Fruit fly (Drosophila melanogaster) whole organism, pupa: ENCODE measurements around the gene CG13282.

Experiments used
- CG10348 ChIP-seq: fragments of 200-800 bp; sonication (Bioruptor generic); IDR thresholded peaks from 2 replicates; pipeline ENCODE4 v1.3.6; 2022; ENCODE audit warnings: missing biosample characterization, missing genetic modification characterization
- CG12605 ChIP-seq: fragments of 200-800 bp; sonication (Bioruptor generic); IDR thresholded peaks from 2 replicates; pipeline ENCODE4 v1.3.6; 2022; ENCODE audit warnings: missing biosample characterization, missing genetic modification characterization
- CG13204 ChIP-seq: fragments of 200-800 bp; sonication (Bioruptor generic); optimal IDR thresholded peaks from 2 replicates; lab custom pipeline; 2018; ENCODE audit warnings: missing biosample characterization, mild to moderate bottlenecking, missing genetic modification characterization, moderate library complexity
- CG14655 ChIP-seq: fragments of 200-800 bp; sonication (Bioruptor generic); optimal IDR thresholded peaks from 3 replicates; lab custom pipeline; 2017; ENCODE audit warnings: mild to moderate bottlenecking, missing biosample characterization, missing genetic modification reagents, missing genetic modification characterization
- CG15710 ChIP-seq: fragments of 200-800 bp; sonication (Bioruptor generic); optimal IDR thresholded peaks from 2 replicates; lab custom pipeline; 2018; ENCODE audit warnings: missing biosample characterization, mild to moderate bottlenecking, missing genetic modification characterization, moderate library complexity
- CG17806 ChIP-seq: fragments of 200-800 bp; sonication (Bioruptor generic); optimal IDR thresholded peaks from 2 replicates; lab custom pipeline; 2018; ENCODE audit warnings: missing biosample characterization, mild to moderate bottlenecking, missing genetic modification characterization, moderate library complexity
- CG32121 ChIP-seq: fragments of 200-800 bp; sonication (Bioruptor generic); IDR thresholded peaks from 2 replicates; pipeline ENCODE4 v1.3.6; 2022; ENCODE audit warnings: missing biosample characterization, missing genetic modification characterization
- CG34367 ChIP-seq: fragments of 200-800 bp; sonication (Bioruptor generic); optimal IDR thresholded peaks from 2 replicates; lab custom pipeline; 2018; ENCODE audit warnings: missing biosample characterization, mild to moderate bottlenecking, missing genetic modification characterization
- CG4496 ChIP-seq: fragments of 200-800 bp; sonication (Bioruptor generic); IDR thresholded peaks from 3 replicates; pipeline ENCODE4 v1.3.6; 2022; ENCODE audit warnings: missing biosample characterization, missing genetic modification characterization
- CG8159 ChIP-seq: fragments of 200-800 bp; sonication (Bioruptor generic); optimal IDR thresholded peaks from 3 replicates; lab custom pipeline; 2018; ENCODE audit warnings: missing biosample characterization, mild to moderate bottlenecking, missing genetic modification characterization, moderate library complexity
- CG8301 ChIP-seq: fragments of 200-800 bp; sonication (Bioruptor generic); optimal IDR thresholded peaks from 2 replicates; lab custom pipeline; 2018; ENCODE audit warnings: missing biosample characterization, mild to moderate bottlenecking, missing genetic modification characterization
- CG9948 ChIP-seq: fragments of 200-800 bp; sonication (Bioruptor generic); optimal IDR thresholded peaks from 2 replicates; lab custom pipeline; 2018; ENCODE audit warnings: missing biosample characterization, mild to moderate bottlenecking, missing genetic modification characterization, moderate library complexity
- D1 ChIP-seq: fragments of 200-800 bp; sonication (Bioruptor generic); optimal IDR thresholded peaks from 2 replicates; lab custom pipeline; 2018; ENCODE audit warnings: missing biosample characterization, mild to moderate bottlenecking, missing genetic modification characterization, moderate library complexity
- EcR ChIP-seq: fragments of 200-800 bp; sonication (Bioruptor generic); optimal IDR thresholded peaks from 3 replicates; lab custom pipeline; 2019; ENCODE audit warnings: missing biosample characterization, missing genetic modification characterization, mild to moderate bottlenecking, moderate library complexity, missing genetic modification reagents
- Ets98B ChIP-seq: fragments of 200-800 bp; sonication (Bioruptor generic); IDR thresholded peaks from 2 replicates; pipeline ENCODE4 v1.3.6; 2022; ENCODE audit warnings: missing biosample characterization, missing genetic modification characterization
- Pif1A ChIP-seq: fragments of 200-800 bp; sonication (Bioruptor generic); optimal IDR thresholded peaks from 3 replicates; lab custom pipeline; 2016; ENCODE audit warnings: missing biosample characterization, missing genetic modification characterization
- Pif1B ChIP-seq: fragments of 200-800 bp; sonication (Bioruptor generic); optimal IDR thresholded peaks from 3 replicates; lab custom pipeline; 2016; ENCODE audit warnings: missing biosample characterization, missing genetic modification characterization
- Snoo ChIP-seq: fragments of 200-800 bp; sonication (Bioruptor generic); optimal IDR thresholded peaks from 3 replicates; lab custom pipeline; 2017; ENCODE audit warnings: missing biosample characterization, mild to moderate bottlenecking, missing genetic modification characterization, inconsistent platforms
- fd96Ca ChIP-seq: fragments of 200-800 bp; sonication (Bioruptor generic); IDR thresholded peaks from 3 replicates; pipeline ENCODE4 v1.3.6; 2022; ENCODE audit warnings: missing biosample characterization, missing genetic modification characterization
- gl ChIP-seq: fragments of 200-800 bp; sonication (Bioruptor generic); optimal IDR thresholded peaks from 2 replicates; lab custom pipeline; 2018; ENCODE audit warnings: missing biosample characterization, mild to moderate bottlenecking, missing genetic modification characterization
- rn ChIP-seq: fragments of 200-800 bp; sonication (Bioruptor generic); IDR thresholded peaks from 2 replicates; pipeline ENCODE4 v1.3.6; 2022; ENCODE audit warnings: missing biosample characterization, missing genetic modification characterization

CG13282 gene

dm6 chr2L:16858466-16859007 is 24.2 kb upstream of the CG13282 start, which contains the start of gene CG31809:
CG31809 (minus strand) TSS chr2L:16858714.
- peak; percentile 38 for TF ChIP-seq D1 (tag; lab: Kevin White, UChicago)
- no peak for TF ChIP-seq Ets98B (GFP tag; lab: Robert Waterston, UW)

dm6 chr2L:16857665-16858064 is 23.4 kb upstream of the CG13282 start:
- TF ChIP-seq CG17806 (tag; lab: Kevin White, UChicago) (no peak), CG8301 (tag; lab: Kevin White, UChicago) (no peak), Pif1B (GFP tag; lab: Kevin White, UChicago) (no peak), CG14655 (GFP tag; lab: Kevin White, UChicago) (no peak), CG8159 (tag; lab: Kevin White, UChicago) (no peak), Ets98B (GFP tag; lab: Robert Waterston, UW) (no peak), CG10348 (GFP tag; lab: Robert Waterston, UW) (no peak), Snoo (tag; lab: Kevin White, UChicago) (no peak), CG13204 (no peak)

DNA sequence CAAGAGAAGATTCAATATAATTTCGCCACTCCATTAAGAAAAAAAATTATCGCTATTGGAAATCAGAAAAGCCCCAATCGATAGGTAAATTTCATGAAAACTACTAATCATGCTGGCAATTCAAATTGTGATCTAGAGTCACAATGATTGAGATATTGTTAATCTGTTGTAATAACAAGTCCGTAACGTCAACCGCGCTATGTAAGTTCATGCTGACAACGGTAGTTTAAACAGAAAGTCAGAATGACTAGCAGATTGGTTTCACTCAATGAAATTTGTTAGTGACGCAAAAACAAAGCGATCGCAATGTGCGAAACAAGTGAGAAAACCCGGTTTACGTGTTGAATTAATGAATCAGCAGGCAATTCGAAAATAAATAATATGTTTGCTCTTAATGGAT is 22.8 kb upstream of the CG13282 start:
- TF ChIP-seq CG12605 (no peak), CG15710 (no peak), CG4496 (GFP tag; lab: Robert Waterston, UW) (no peak), CG10348 (GFP tag; lab: Robert Waterston, UW) (no peak), Pif1B (GFP tag; lab: Kevin White, UChicago) (no peak), CG13204 (no peak), CG17806 (tag; lab: Kevin White, UChicago) (no peak), Snoo (tag; lab: Kevin White, UChicago) (no peak), rn (GFP tag; lab: Robert Waterston, UW) (no peak), CG14655 (GFP tag; lab: Kevin White, UChicago) (no peak), CG34367 (tag; lab: Kevin White, UChicago) (no peak), D1 (tag; lab: Kevin White, UChicago) (no peak), EcR (GFP tag; lab: Kevin White, UChicago) (no peak), gl (no peak), CG8301 (tag; lab: Kevin White, UChicago) (no peak)

dm6 chr2L:16852318-16852932 is 18.1 kb upstream of the CG13282 start, which contains the start of gene CG31810:
CG31810 (minus strand) TSS chr2L:16852368.
- TF ChIP-seq D1 (tag; lab: Kevin White, UChicago) (peak; percentile 55), CG32121 (0 out of 2 replicates have a peak, but pooled peaks have one; percentile 17), CG17806 (tag; lab: Kevin White, UChicago) (no peak)

DNA sequence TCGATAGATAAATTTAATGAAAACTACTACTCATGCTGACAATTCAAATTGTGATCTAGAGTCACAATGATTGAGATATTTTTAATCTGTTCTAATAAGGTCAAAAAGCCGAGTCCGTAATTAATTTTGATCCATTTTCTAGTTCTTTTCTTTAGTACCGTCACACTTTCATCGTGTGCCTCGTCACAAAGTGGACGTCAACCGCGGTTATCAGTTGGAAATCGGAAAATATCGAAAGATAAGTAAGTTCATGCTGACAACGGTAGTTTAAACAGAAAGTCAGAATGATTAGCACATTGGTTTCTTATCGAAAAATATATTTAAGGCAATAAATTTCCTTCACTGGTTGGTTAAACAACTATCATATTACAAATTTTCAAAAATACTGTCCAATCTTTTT is 16.1 kb upstream of the CG13282 start:
- TF ChIP-seq CG14655 (GFP tag; lab: Kevin White, UChicago) = no peak
- no peak for TF ChIP-seq CG17806 (tag; lab: Kevin White, UChicago)
- no peak for TF ChIP-seq fd96Ca
- TF ChIP-seq gl = no peak
- no peak for TF ChIP-seq D1 (tag; lab: Kevin White, UChicago)
- no peak for TF ChIP-seq CG13204
- TF ChIP-seq CG15710 = no peak
- TF ChIP-seq Snoo (tag; lab: Kevin White, UChicago) = no peak
- no peak for TF ChIP-seq CG34367 (tag; lab: Kevin White, UChicago)
- TF ChIP-seq CG8301 (tag; lab: Kevin White, UChicago) = no peak
- no peak for TF ChIP-seq Ets98B (GFP tag; lab: Robert Waterston, UW)
- no peak for TF ChIP-seq CG9948
- TF ChIP-seq CG10348 (GFP tag; lab: Robert Waterston, UW) = no peak
- no peak for TF ChIP-seq Pif1A
- no peak for TF ChIP-seq CG12605
- TF ChIP-seq Pif1B (GFP tag; lab: Kevin White, UChicago) = no peak
- no peak for TF ChIP-seq CG32121

DNA sequence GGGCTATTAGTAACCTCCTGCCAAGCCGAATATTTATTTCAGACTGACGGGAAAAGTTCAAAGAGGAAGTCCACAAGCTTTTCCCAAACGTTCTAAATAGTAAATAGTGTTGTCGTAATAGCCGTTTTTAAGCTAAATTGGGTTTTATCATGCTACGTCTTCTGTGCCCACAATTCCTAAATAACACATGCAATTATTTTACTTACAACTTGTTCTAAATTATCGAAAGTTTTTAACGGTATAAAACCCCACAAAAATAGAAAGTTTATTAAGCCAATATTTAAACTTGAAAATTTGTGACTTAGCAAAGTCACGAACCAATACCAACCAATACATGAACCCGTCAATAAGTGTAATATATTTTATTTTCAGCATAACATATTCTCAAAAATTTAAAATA is 14.4 kb upstream of the CG13282 start, which contains the start of gene CG13284:
Gene CG13284, minus strand, starts transcription at position 47 of the 400 bp plus-strand sequence.
- TF ChIP-seq CG10348 (GFP tag; lab: Robert Waterston, UW) (no peak), EcR (GFP tag; lab: Kevin White, UChicago) (no peak), CG32121 (no peak), CG12605 (no peak), Snoo (tag; lab: Kevin White, UChicago) (no peak), CG17806 (tag; lab: Kevin White, UChicago) (no peak), CG13204 (no peak), Ets98B (GFP tag; lab: Robert Waterston, UW) (no peak), CG15710 (no peak), Pif1A (no peak), CG8159 (tag; lab: Kevin White, UChicago) (no peak), CG34367 (tag; lab: Kevin White, UChicago) (no peak), Pif1B (GFP tag; lab: Kevin White, UChicago) (no peak), CG9948 (no peak), rn (GFP tag; lab: Robert Waterston, UW) (no peak), CG14655 (GFP tag; lab: Kevin White, UChicago) (no peak), fd96Ca (no peak)
